Worm (Caenorhabditis elegans) whole organism, late embryonic: ENCODE measurements around the gene ftt-2.

Source experiments
- C08G9.2 ChIP-seq: sonication (generic microtip); optimal IDR thresholded peaks from 2 replicates; lab custom pipeline; 2016; ENCODE audit warnings: mild to moderate bottlenecking, missing genetic modification characterization, moderate library complexity, missing compliant biosample characterization
- F13H6.1 ChIP-seq: sonication (generic microtip); optimal IDR thresholded peaks from 2 replicates; lab custom pipeline; 2016; ENCODE audit warnings: missing genetic modification characterization, missing compliant biosample characterization
- ceh-19 ChIP-seq: fragments of 200-800 bp; sonication (Bioruptor generic); optimal IDR thresholded peaks from 2 replicates; lab custom pipeline; 2018; ENCODE audit warnings: mild to moderate bottlenecking, missing genetic modification characterization, missing compliant biosample characterization
- ceh-2 ChIP-seq: sonication (generic microtip); optimal IDR thresholded peaks from 2 replicates; lab custom pipeline; 2016; ENCODE audit warnings: missing genotype, missing genetic modification characterization, missing compliant biosample characterization
- elt-2 ChIP-seq: sonication (generic microtip); optimal IDR thresholded peaks from 2 replicates; lab custom pipeline; 2016; ENCODE audit warnings: missing genetic modification reagents, missing genetic modification characterization, missing compliant biosample characterization
- eyg-1 ChIP-seq: sonication (generic microtip); optimal IDR thresholded peaks from 2 replicates; lab custom pipeline; 2016; ENCODE audit warnings: missing genotype, missing genetic modification characterization, missing compliant biosample characterization
- fkh-6 ChIP-seq: sonication (generic microtip); optimal IDR thresholded peaks from 2 replicates; lab custom pipeline; 2016; ENCODE audit warnings: missing genetic modification characterization, missing compliant biosample characterization
- gmeb-2 ChIP-seq: sonication (generic microtip); optimal IDR thresholded peaks from 2 replicates; lab custom pipeline; 2016; ENCODE audit warnings: missing genetic modification characterization, inconsistent platforms, missing compliant biosample characterization
- pha-4 ChIP-seq: fragments of 150-350 bp; optimal IDR thresholded peaks from 2 replicates; lab custom pipeline; 2018; ENCODE audit warnings: missing biosample characterization, missing genetic modification reagents, missing genetic modification characterization
- pqm-1 ChIP-seq: sonication (generic microtip); optimal IDR thresholded peaks from 2 replicates; lab custom pipeline; 2016; ENCODE audit warnings: missing genetic modification characterization, missing compliant biosample characterization
- ref-2 ChIP-seq: sonication (generic microtip); optimal IDR thresholded peaks from 2 replicates; lab custom pipeline; 2016; ENCODE audit warnings: missing genetic modification characterization, missing compliant biosample characterization
- sox-2 ChIP-seq: fragments of 200-800 bp; sonication (Bioruptor generic); IDR thresholded peaks from 2 replicates; pipeline ENCODE4 v1.3.6; 2022; ENCODE audit warnings: missing genetic modification reagents, missing genetic modification characterization, missing compliant biosample characterization
- unc-86 ChIP-seq: sonication (generic microtip); optimal IDR thresholded peaks from 2 replicates; lab custom pipeline; 2016; ENCODE audit warnings: missing genetic modification characterization, missing compliant biosample characterization

ce11 chrX:11603234-11604108 is 1.7 kb downstream of the ftt-2 start:
- TF ChIP-seq eyg-1 (tag; lab: Kevin White, UChicago) (no peak), ceh-2 (no peak), sox-2 (GFP tag; lab: Robert Waterston, UW) (no peak), ceh-19 (no peak), pha-4 (tag; lab: Kevin White, UChicago) (no peak), pqm-1 (tag; lab: Kevin White, UChicago) (no peak), F13H6.1 (tag; lab: Kevin White, UChicago) (no peak), gmeb-2 (no peak), fkh-6 (no peak), unc-86 (no peak), ref-2 (tag; lab: Kevin White, UChicago) (no peak), C08G9.2 (tag; lab: Kevin White, UChicago) (no peak), elt-2 (tag; lab: Kevin White, UChicago) (no peak)
